Worm (Caenorhabditis elegans): ENCODE measurements around the gene act-3.

DNA sequence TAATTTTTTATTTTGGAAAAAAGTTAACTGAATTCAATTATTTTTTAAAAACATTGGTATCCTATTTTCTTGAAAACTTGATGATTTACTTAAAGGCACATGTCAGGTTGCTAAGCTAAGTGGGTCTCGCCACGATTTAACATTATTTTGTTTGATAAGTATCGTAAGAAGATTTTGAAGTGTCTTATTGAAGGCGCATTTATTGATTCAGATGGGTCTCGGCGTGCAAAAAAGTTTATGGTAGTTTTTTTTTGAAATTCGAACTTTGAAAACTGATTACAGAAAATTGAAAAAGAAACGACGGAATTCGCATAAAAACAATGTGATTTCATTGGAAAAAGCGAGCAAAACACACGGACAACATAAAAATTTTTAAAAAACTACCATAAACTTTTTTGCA, 8.7 kb upstream of the act-3 start:
- TF ChIP-seq flt-1 (GFP tag; IDR thresholded peaks at IDR 0.05) (no peak), cog-1 (tag; optimal IDR thresholded peaks at IDR 0.05) (no peak), ref-1 (GFP tag; conservative IDR thresholded peaks at IDR 0.05) (no peak), ztf-29 (GFP tag; IDR thresholded peaks at IDR 0.05) (no peak)
